Fruit fly (Drosophila melanogaster) S2 (cell line): ENCODE data around the gene CG10973.

Experiments used
- CG8478 ChIP-seq: fragments of >200 bp; optimal IDR thresholded peaks from 2 replicates; lab custom pipeline; 2018
- CTCF ChIP-seq, 2 experiments: fragments of >200 bp; optimal IDR thresholded peaks; 2 replicates each; lab custom pipeline; 2018

DNA sequence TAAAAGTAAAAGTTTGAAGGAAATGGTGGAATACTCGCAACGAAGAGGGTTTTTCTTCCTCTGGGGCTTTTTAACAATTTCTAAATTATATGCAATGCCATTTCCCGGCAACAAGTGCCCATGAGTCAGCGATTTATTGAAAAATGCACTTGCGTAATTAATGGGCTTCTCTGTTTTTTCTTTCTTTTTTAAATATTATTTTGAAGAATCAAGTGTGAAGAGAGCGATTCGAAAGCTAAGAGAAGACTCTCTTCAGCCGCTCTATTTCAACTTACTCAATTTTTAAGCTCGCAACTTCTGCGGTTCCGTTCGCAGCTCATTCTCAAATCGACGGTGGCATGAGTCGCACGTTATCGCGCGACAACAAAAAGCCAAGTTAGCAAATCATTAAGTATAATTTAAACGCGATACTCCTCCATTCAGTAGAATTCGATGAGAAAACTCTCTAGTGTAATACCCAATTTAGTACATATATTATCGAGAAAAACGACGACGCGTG lies 35.4 kb upstream of the CG10973 start, which contains the start of gene CG42709:
- no peak for TF ChIP-seq CG8478
- no peak for TF ChIP-seq CTCF (optimal IDR thresholded peaks at IDR 0.05; lab: Kevin White, UChicago)
